Fruit fly (Drosophila melanogaster): ENCODE results near the gene CG7730.

CG7730 gene

DNA sequence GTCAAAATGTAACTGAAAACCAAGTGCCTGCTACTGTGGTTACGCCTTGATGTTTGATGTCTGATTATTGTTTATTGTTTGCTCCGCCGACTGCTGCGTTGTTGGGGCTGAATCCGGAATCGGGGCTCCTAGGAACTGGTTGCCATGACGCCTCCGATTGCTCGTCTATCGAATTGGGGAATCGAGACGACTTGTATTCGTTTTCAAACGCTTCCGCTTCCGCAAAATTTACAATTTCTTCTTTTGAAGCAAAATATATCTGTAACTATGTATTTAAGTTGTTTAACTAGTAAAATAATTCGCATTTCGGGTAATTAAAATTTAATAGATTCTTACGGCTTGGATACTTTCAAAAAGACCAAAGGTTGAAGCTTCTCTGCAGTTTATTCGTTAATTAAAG is 4.6 kb upstream of the CG7730 start, which contains the start of gene CG6652:
TSS of gene CG6652 (minus strand) at position 101 of the 400 bp plus-strand sequence.
- TF ChIP-seq rn (GFP tag; IDR thresholded peaks at IDR 0.05) (no peak), CG10348 (GFP tag; IDR thresholded peaks at IDR 0.05) (no peak), Pif1A (GFP tag; optimal IDR thresholded peaks at IDR 0.05) (no peak), CG32121 (GFP tag; IDR thresholded peaks at IDR 0.05) (no peak), EcR (GFP tag; optimal IDR thresholded peaks at IDR 0.05) (no peak), fd96Ca (GFP tag; IDR thresholded peaks at IDR 0.05) (no peak), D1 (tag; optimal IDR thresholded peaks at IDR 0.05) (no peak), CG14655 (GFP tag; optimal IDR thresholded peaks at IDR 0.05) (no peak), CG15710 (tag; optimal IDR thresholded peaks at IDR 0.05) (no peak)

DNA sequence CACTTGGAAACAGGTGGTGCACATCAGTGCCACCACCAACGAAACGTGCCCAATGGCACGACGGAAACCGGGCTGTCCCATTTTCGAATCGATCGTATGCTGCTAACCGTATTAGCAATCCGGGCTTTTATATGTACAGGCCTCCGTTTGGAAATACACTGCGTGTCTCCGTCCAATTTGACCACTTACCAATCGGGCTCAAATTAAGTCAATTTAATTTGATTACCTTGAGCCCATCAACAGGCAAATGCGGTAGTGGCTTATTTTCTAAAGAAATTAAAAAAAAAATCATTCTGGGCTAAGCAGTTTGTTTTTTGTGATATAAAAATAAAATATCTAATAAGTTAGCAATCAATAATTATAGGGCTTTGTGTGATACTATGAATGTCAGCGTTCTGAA is 3.7 kb upstream of the CG7730 start, which contains the start of gene a10:
TSS of gene a10 (minus strand) at position 101 of the 400 bp plus-strand sequence.
- TF ChIP-seq Snoo (tag; optimal IDR thresholded peaks at IDR 0.05) (no peak), Ets98B (GFP tag; IDR thresholded peaks at IDR 0.05) (no peak), CG15710 (tag; optimal IDR thresholded peaks at IDR 0.05) (no peak), CG8301 (tag; optimal IDR thresholded peaks at IDR 0.05) (no peak), Pif1B (GFP tag; optimal IDR thresholded peaks at IDR 0.05) (no peak), D1 (tag; optimal IDR thresholded peaks at IDR 0.05) (no peak), CG12605 (GFP tag; IDR thresholded peaks at IDR 0.05) (no peak)

- TF ChIP-seq CG14655 (GFP tag; optimal IDR thresholded peaks at IDR 0.05) (no peak), Pif1B (GFP tag; optimal IDR thresholded peaks at IDR 0.05) (no peak), CG13204 (GFP tag; optimal IDR thresholded peaks at IDR 0.05) (no peak), CG12605 (GFP tag; IDR thresholded peaks at IDR 0.05) (no peak), Snoo (tag; optimal IDR thresholded peaks at IDR 0.05) (no peak), rn (GFP tag; IDR thresholded peaks at IDR 0.05) (no peak), CG4496 (GFP tag; IDR thresholded peaks at IDR 0.05) (no peak), EcR (GFP tag; optimal IDR thresholded peaks at IDR 0.05) (no peak), fd96Ca (GFP tag; IDR thresholded peaks at IDR 0.05) (no peak), CG10348 (GFP tag; IDR thresholded peaks at IDR 0.05) (no peak), CG9948 (tag; optimal IDR thresholded peaks at IDR 0.05) (no peak), CG15710 (tag; optimal IDR thresholded peaks at IDR 0.05) (no peak), CG8301 (tag; optimal IDR thresholded peaks at IDR 0.05) (no peak), CG32121 (GFP tag; IDR thresholded peaks at IDR 0.05) (no peak), Ets98B (GFP tag; IDR thresholded peaks at IDR 0.05) (no peak)
These were observed 3.1 kb upstream of the CG7730 start, which contains the start of gene Fit2 for dm6 chr3L:17024095-17024639. Fit2 (plus strand) TSS chr3L:17024328.

dm6 chr3L:17031971-17032370 is 4.7 kb downstream of the CG7730 start, which contains the start of gene Ilp8:
Ilp8 (minus strand) TSS chr3L:17032080.
- TF ChIP-seq Pif1A (GFP tag; optimal IDR thresholded peaks at IDR 0.05) (no peak), fd96Ca (GFP tag; IDR thresholded peaks at IDR 0.05) (no peak), Ets98B (GFP tag; IDR thresholded peaks at IDR 0.05) (peak; percentile 12; the same call in 1 of the 2 replicates), CG9948 (tag; optimal IDR thresholded peaks at IDR 0.05) (no peak), CG4496 (GFP tag; IDR thresholded peaks at IDR 0.05) (0 out of 3 replicates have a peak, but pooled peaks have one; percentile 36)

dm6 chr3L:17033309-17033708 is 6.0 kb downstream of the CG7730 start:
- TF ChIP-seq Snoo (tag; optimal IDR thresholded peaks at IDR 0.05) (peak; percentile 32), CG4496 (GFP tag; IDR thresholded peaks at IDR 0.05) (no peak)

- TF ChIP-seq Pif1B (GFP tag; optimal IDR thresholded peaks at IDR 0.05) (no peak), fd96Ca (GFP tag; IDR thresholded peaks at IDR 0.05) (no peak), CG32121 (GFP tag; IDR thresholded peaks at IDR 0.05) (no peak), CG8159 (tag; optimal IDR thresholded peaks at IDR 0.05) (no peak), CG12605 (GFP tag; IDR thresholded peaks at IDR 0.05) (no peak), CG13204 (GFP tag; optimal IDR thresholded peaks at IDR 0.05) (no peak), CG14655 (GFP tag; optimal IDR thresholded peaks at IDR 0.05) (no peak)
These were observed 8.2 kb downstream of the CG7730 start, which contains the start of gene beg for dm6 chr3L:17035492-17035891. beg (plus strand) TSS chr3L:17035668.

- TF ChIP-seq CG17806 (tag; optimal IDR thresholded peaks at IDR 0.05) (no peak), CG12605 (GFP tag; IDR thresholded peaks at IDR 0.05) (no peak), D1 (tag; optimal IDR thresholded peaks at IDR 0.05) (no peak), Snoo (tag; optimal IDR thresholded peaks at IDR 0.05) (peak; percentile 8)
These were observed 15.1 kb downstream of the CG7730 start, which contains the start of the genes scaf6 and Papst2 for dm6 chr3L:17042297-17042921. scaf6 (minus strand) TSS chr3L:17042574. Papst2 (plus strand) TSS chr3L:17042797.

dm6 chr3L:17044799-17045198 is 17.5 kb downstream of the CG7730 start, which contains the start of gene Pop5:
Pop5 (minus strand) TSS chr3L:17045038.
- TF ChIP-seq gl (tag; optimal IDR thresholded peaks at IDR 0.05), result peak; percentile 0
- TF ChIP-seq rn (GFP tag; IDR thresholded peaks at IDR 0.05), result no peak
